Worm (Caenorhabditis elegans): ENCODE measurements around the gene acdh-9.

ce11 chrII:866801-867200 lies 18.4 kb upstream of the acdh-9 start, which contains the start of gene Y46B2A.3:
- no peak for TF ChIP-seq ztf-29 (GFP tag; IDR thresholded peaks at IDR 0.05)
- no peak for TF ChIP-seq T22C8.4 (GFP tag; IDR thresholded peaks at IDR 0.05)
- no peak for TF ChIP-seq flt-1 (GFP tag; IDR thresholded peaks at IDR 0.05)
